Worm (Caenorhabditis elegans) whole organism, young adult: Measurements from ENCODE around the gene F32A11.1.
A peak's percentile ranks its signal among the peaks of the same experiment; 100 is the strongest.

Experiments
- F10E7.11 ChIP-seq: sonication (generic microtip); optimal IDR thresholded peaks from 2 replicates; lab custom pipeline; 2017; ENCODE audit warnings: mild to moderate bottlenecking, missing genetic modification characterization, moderate library complexity, missing compliant biosample characterization
- F23B12.7 ChIP-seq: sonication (generic microtip); optimal IDR thresholded peaks from 2 replicates; lab custom pipeline; 2017; ENCODE audit warnings: missing genetic modification characterization, mild to moderate bottlenecking, missing compliant biosample characterization, antibody characterized with exemption, moderate library complexity; ENCODE audit not compliant: insufficient read depth
- F39B2.1 ChIP-seq: fragments of 200-800 bp; sonication (Bioruptor generic); IDR thresholded peaks from 2 replicates; pipeline ENCODE4 v1.3.6; 2022; ENCODE audit warnings: missing genetic modification reagents, missing genetic modification characterization, missing compliant biosample characterization
- F57A8.1 ChIP-seq: fragments of 200-800 bp; sonication (Bioruptor generic); optimal IDR thresholded peaks from 2 replicates; lab custom pipeline; 2018; ENCODE audit warnings: mild to moderate bottlenecking, missing genetic modification characterization, moderate library complexity, missing compliant biosample characterization
- Y79H2A.3 ChIP-seq: fragments of 200-800 bp; sonication (Bioruptor generic); conservative IDR thresholded peaks from 2 replicates; pipeline ENCODE4 v1.3.6; 2022; ENCODE audit warnings: missing genetic modification reagents, missing genetic modification characterization, missing compliant biosample characterization
- atf-7 ChIP-seq: sonication (generic microtip); optimal IDR thresholded peaks from 2 replicates; lab custom pipeline; 2017; ENCODE audit warnings: mild to moderate bottlenecking, missing genetic modification characterization, missing compliant biosample characterization
- attf-3 ChIP-seq: fragments of 200-800 bp; sonication (Bioruptor generic); conservative IDR thresholded peaks from 2 replicates; pipeline ENCODE4 v1.3.6; 2022; ENCODE audit warnings: missing genetic modification reagents, missing genetic modification characterization, missing compliant biosample characterization
- attf-5 ChIP-seq: fragments of 200-800 bp; sonication (Bioruptor generic); optimal IDR thresholded peaks from 2 replicates; lab custom pipeline; 2018; ENCODE audit warnings: mild to moderate bottlenecking, missing genetic modification characterization, missing compliant biosample characterization
- cebp-1 ChIP-seq, 2 experiments: fragments of 200-800 bp in 1 of 2; sonication (Bioruptor generic) in 1 of 2; sonication (generic microtip) in 1 of 2; IDR thresholded peaks in 1 of 2; optimal IDR thresholded peaks in 1 of 2; 2 replicates each; pipeline versions ENCODE4 v1.3.6 to Lab custom; 2017 to 2022; ENCODE audit warnings: missing compliant biosample characterization in 2 of 2, missing genetic modification characterization in 2 of 2, mild to moderate bottlenecking in 1 of 2, missing genetic modification reagents in 1 of 2, moderate library complexity in 1 of 2
- ceh-100 ChIP-seq: fragments of 200-800 bp; sonication (Bioruptor generic); IDR thresholded peaks from 2 replicates; pipeline ENCODE4 v1.3.6; 2022; ENCODE audit warnings: missing genetic modification reagents, missing genetic modification characterization, missing compliant biosample characterization
- ceh-91 ChIP-seq: fragments of 200-800 bp; sonication (Bioruptor generic); IDR thresholded peaks from 2 replicates; pipeline ENCODE4 v1.3.6; 2022; ENCODE audit warnings: missing genetic modification reagents, missing genetic modification characterization, missing compliant biosample characterization
- egrh-3 ChIP-seq: fragments of 200-800 bp; sonication (Bioruptor generic); IDR thresholded peaks from 2 replicates; pipeline ENCODE4 v1.3.6; 2022; ENCODE audit warnings: missing genetic modification reagents, missing genetic modification characterization, missing compliant biosample characterization
- hlh-12 ChIP-seq: sonication (generic microtip); optimal IDR thresholded peaks from 2 replicates; lab custom pipeline; 2016; ENCODE audit warnings: missing genetic modification characterization, missing compliant biosample characterization
- hmg-1.2 ChIP-seq: fragments of 200-800 bp; sonication (Bioruptor generic); IDR thresholded peaks from 2 replicates; pipeline ENCODE4 v1.3.6; 2022; ENCODE audit warnings: missing genetic modification reagents, missing genetic modification characterization, missing compliant biosample characterization
- lin-54 ChIP-seq: fragments of 200-800 bp; sonication (Bioruptor generic); optimal IDR thresholded peaks from 2 replicates; lab custom pipeline; 2018; ENCODE audit warnings: mild to moderate bottlenecking, missing genetic modification characterization, missing compliant biosample characterization
- lsl-1 ChIP-seq: fragments of 200-800 bp; sonication (Bioruptor generic); optimal IDR thresholded peaks from 2 replicates; lab custom pipeline; 2018; ENCODE audit warnings: mild to moderate bottlenecking, missing genetic modification characterization, moderate library complexity, missing compliant biosample characterization
- madf-10 ChIP-seq: sonication (generic microtip); optimal IDR thresholded peaks from 2 replicates; lab custom pipeline; 2016; ENCODE audit warnings: mild to moderate bottlenecking, missing genetic modification characterization, missing compliant biosample characterization
- madf-6 ChIP-seq: fragments of 200-800 bp; sonication (Bioruptor generic); IDR thresholded peaks from 2 replicates; pipeline ENCODE4 v1.3.6; 2022; ENCODE audit warnings: missing genetic modification reagents, missing genetic modification characterization, missing compliant biosample characterization
- mcd-1 ChIP-seq: fragments of 200-800 bp; sonication (Bioruptor generic); IDR thresholded peaks from 2 replicates; pipeline ENCODE4 v1.3.6; 2022; ENCODE audit warnings: missing genetic modification reagents, missing genetic modification characterization, missing compliant biosample characterization
- mel-28 ChIP-seq: sonication (generic microtip); optimal IDR thresholded peaks from 2 replicates; lab custom pipeline; 2016; ENCODE audit warnings: borderline replicate concordance, mild to moderate bottlenecking, missing genetic modification characterization, missing compliant biosample characterization
- mes-4 ChIP-seq: sonication (generic microtip); optimal IDR thresholded peaks from 2 replicates; lab custom pipeline; 2016; ENCODE audit warnings: missing genotype, missing genetic modification characterization, missing compliant biosample characterization
- nhr-80 ChIP-seq: sonication (generic microtip); optimal IDR thresholded peaks from 2 replicates; lab custom pipeline; 2016; ENCODE audit warnings: missing genetic modification characterization, missing compliant biosample characterization
- pbrm-1 ChIP-seq: fragments of 200-800 bp; sonication (Bioruptor generic); IDR thresholded peaks from 2 replicates; pipeline ENCODE4 v1.3.6; 2022; ENCODE audit warnings: missing genetic modification reagents, missing genetic modification characterization, missing compliant biosample characterization
- rcor-1 ChIP-seq: fragments of 200-800 bp; sonication (Bioruptor generic); IDR thresholded peaks from 2 replicates; pipeline ENCODE4 v1.3.6; 2022; ENCODE audit warnings: missing genetic modification reagents, missing genetic modification characterization, missing compliant biosample characterization
- rpc-1 ChIP-seq, 2 experiments: fragments of 150-350 bp in 1 of 2; sonication (generic microtip) in 1 of 2; optimal IDR thresholded peaks; 2 replicates each; lab custom pipeline; 2014 to 2018; ENCODE audit warnings: missing biosample characterization in 1 of 2, missing genetic modification characterization in 1 of 2, missing genetic modification reagents in 1 of 2, missing genotype in 1 of 2
- snpc-1.1 ChIP-seq: sonication (generic microtip); optimal IDR thresholded peaks from 2 replicates; lab custom pipeline; 2017; ENCODE audit warnings: missing genetic modification characterization, mild to moderate bottlenecking, missing compliant biosample characterization, antibody characterized with exemption, moderate library complexity, missing genotype, missing genetic modification reagents; ENCODE audit not compliant: insufficient read depth
- xnd-1 ChIP-seq: sonication (generic microtip); optimal IDR thresholded peaks from 2 replicates; lab custom pipeline; 2016; ENCODE audit warnings: missing genotype, missing genetic modification reagents, missing genetic modification characterization, missing compliant biosample characterization
- zfh-2 ChIP-seq: fragments of 200-800 bp; sonication (Bioruptor generic); conservative IDR thresholded peaks from 2 replicates; pipeline ENCODE4 v1.3.6; 2022; ENCODE audit warnings: missing genetic modification reagents, missing genetic modification characterization, missing compliant biosample characterization
- ztf-28 ChIP-seq: fragments of 200-800 bp; sonication (Bioruptor generic); IDR thresholded peaks from 2 replicates; pipeline ENCODE4 v1.3.6; 2022; ENCODE audit warnings: missing genetic modification reagents, missing genetic modification characterization, missing compliant biosample characterization

The F32A11.1 gene

ce11 chrII:13183228-13183755 lies 26.2 kb downstream of the F32A11.1 start, which contains the start of the genes W09H1.4 and his-73:
W09H1.4 (plus strand) TSS chrII:13183528.
his-73 (plus strand) TSS chrII:13183705.
- TF ChIP-seq F39B2.1 (no peak), rpc-1 (optimal IDR thresholded peaks at IDR 0.05; lab: Kevin White, UChicago) (no peak), rpc-1 (tag; optimal IDR thresholded peaks at IDR 0.05; lab: Kevin White, UChicago) (no peak), F23B12.7 (tag; lab: Kevin White, UChicago) (no peak), snpc-1.1 (tag; lab: Kevin White, UChicago) (no peak), Y79H2A.3 (GFP tag; lab: Robert Waterston, UW) (no peak), rcor-1 (GFP tag; lab: Robert Waterston, UW) (no peak), F10E7.11 (tag; lab: Kevin White, UChicago) (no peak), F57A8.1 (GFP tag; lab: Kevin White, UChicago) (no peak)

- TF ChIP-seq hlh-12 (tag; lab: Kevin White, UChicago), result no peak
- TF ChIP-seq mes-4 (tag; lab: Kevin White, UChicago), result no peak
These were observed 27.0 kb downstream of the F32A11.1 start, which contains the start of gene W09H1.3 for ce11 chrII:13184129-13184528. W09H1.3 (plus strand) TSS chrII:13184429.

ce11 chrII:13187188-13187587 lies 30.1 kb downstream of the F32A11.1 start, which contains the start of gene mecr-1:
mecr-1 (minus strand) TSS chrII:13187314.
- no peak for TF ChIP-seq ztf-28 (GFP tag; lab: Robert Waterston, UW)
- peak; percentile 97 for TF ChIP-seq attf-3 (GFP tag; lab: Robert Waterston, UW)
- TF ChIP-seq lsl-1 (GFP tag; lab: Kevin White, UChicago), result peak; percentile 6
- TF ChIP-seq hmg-1.2 (GFP tag; lab: Robert Waterston, UW), result peak; percentile 86
- TF ChIP-seq ceh-100 (GFP tag; lab: Robert Waterston, UW), result peak; percentile 32; the same call in 1 of the 2 replicates
- TF ChIP-seq, all 124 proteins: peak for 4

ce11 chrII:13188084-13188483 lies 31.0 kb downstream of the F32A11.1 start:
- TF ChIP-seq pbrm-1 (no peak), lin-54 (GFP tag; lab: Kevin White, UChicago) (peak; percentile 3), mel-28 (no peak), madf-6 (GFP tag; lab: Robert Waterston, UW) (peak; percentile 29; the same call in 1 of the 2 replicates), mcd-1 (GFP tag; lab: Robert Waterston, UW) (peak; percentile 37; the same call in 1 of the 2 replicates)
- TF ChIP-seq, all 124 proteins: peak for 3

ce11 chrII:13189363-13189762 lies 32.2 kb downstream of the F32A11.1 start:
- no peak for TF ChIP-seq cebp-1 (GFP tag; IDR thresholded peaks at IDR 0.05; lab: Robert Waterston, UW)
- peak; percentile 10 for TF ChIP-seq cebp-1 (tag; optimal IDR thresholded peaks at IDR 0.05; lab: Kevin White, UChicago)
- no peak for TF ChIP-seq nhr-80 (tag; lab: Kevin White, UChicago)
- TF ChIP-seq mcd-1 (GFP tag; lab: Robert Waterston, UW), result peak; percentile 33; the same call in 1 of the 2 replicates
- no peak for TF ChIP-seq mes-4 (tag; lab: Kevin White, UChicago)
- peak; percentile 67 for TF ChIP-seq zfh-2 (GFP tag; lab: Robert Waterston, UW)
- TF ChIP-seq atf-7 (tag; lab: Kevin White, UChicago), result no peak
- TF ChIP-seq attf-5 (GFP tag; lab: Kevin White, UChicago), result no peak
- no peak for TF ChIP-seq ceh-91 (GFP tag; lab: Robert Waterston, UW)
- no peak for TF ChIP-seq xnd-1
- peak; percentile 10; the same call in 1 of the 2 replicates for TF ChIP-seq egrh-3
- TF ChIP-seq madf-10 (tag; lab: Kevin White, UChicago), result peak; percentile 26
